Worm (Caenorhabditis elegans) whole organism, early embryonic: Measurements from ENCODE around the gene C01G6.9.

Experiments used
- ets-7 ChIP-seq: sonication (generic microtip); optimal IDR thresholded peaks from 2 replicates; lab custom pipeline; 2016; ENCODE audit warnings: missing genotype, missing genetic modification characterization, missing compliant biosample characterization
- scrt-1 ChIP-seq: fragments of 200-800 bp; sonication (Bioruptor generic); IDR thresholded peaks from 2 replicates; pipeline ENCODE4 v1.3.6; 2022; ENCODE audit warnings: missing genetic modification characterization, missing compliant biosample characterization

ce11 chrII:9329474-9329873 lies 33.9 kb upstream of the C01G6.9 start, which contains the start of gene wbp-2:
- no peak for TF ChIP-seq ets-7 (tag; lab: Kevin White, UChicago)
- no peak for TF ChIP-seq scrt-1 (GFP tag; lab: Robert Waterston, UW)
